Worm (Caenorhabditis elegans): Measurements from ENCODE around the gene F54E2.5.

- no peak for TF ChIP-seq nfya-1 (tag; optimal IDR thresholded peaks at IDR 0.05; ENCODE audit: borderline replicate concordance, insufficient read depth)
- TF ChIP-seq unc-130 (GFP tag; optimal IDR thresholded peaks at IDR 0.05): no peak
- no peak for TF ChIP-seq C17E4.6 (GFP tag; IDR thresholded peaks at IDR 0.05)
- no peak for TF ChIP-seq ekl-4 (GFP tag; IDR thresholded peaks at IDR 0.05)
Observed at ce11 chrV:2780786-2781185, 35.1 kb downstream of the F54E2.5 start, which contains the start of gene R05D8.11.

Measured in whole organism, young adult.